Worm (Caenorhabditis elegans) whole organism, young adult: ENCODE results near the gene ttr-16.

Experiments used
- B0019.2 ChIP-seq: fragments of 200-800 bp; sonication (Bioruptor generic); conservative IDR thresholded peaks from 2 replicates; pipeline ENCODE4 v1.3.6; 2022; ENCODE audit warnings: missing genetic modification reagents, missing genetic modification characterization, missing compliant biosample characterization
- B0035.1 ChIP-seq: sonication (generic microtip); optimal IDR thresholded peaks from 2 replicates; lab custom pipeline; 2016; ENCODE audit warnings: missing genetic modification characterization, mild to moderate bottlenecking, missing compliant biosample characterization, missing genotype, missing genetic modification reagents
- C06A6.2 ChIP-seq: fragments of 200-800 bp; sonication (Bioruptor generic); conservative IDR thresholded peaks from 2 replicates; pipeline ENCODE4 v1.3.6; 2022; ENCODE audit warnings: missing genetic modification characterization, missing compliant biosample characterization
- F22D6.2 ChIP-seq: sonication (generic microtip); optimal IDR thresholded peaks from 2 replicates; lab custom pipeline; 2016; ENCODE audit warnings: mild to moderate bottlenecking, missing genetic modification characterization, missing compliant biosample characterization
- F23B12.7 ChIP-seq: sonication (generic microtip); optimal IDR thresholded peaks from 2 replicates; lab custom pipeline; 2017; ENCODE audit warnings: missing genetic modification characterization, mild to moderate bottlenecking, missing compliant biosample characterization, antibody characterized with exemption, moderate library complexity; ENCODE audit not compliant: insufficient read depth
- F49E8.2 ChIP-seq: sonication (generic microtip); optimal IDR thresholded peaks from 3 replicates; lab custom pipeline; 2017; ENCODE audit warnings: missing genetic modification characterization, mild to moderate bottlenecking, missing compliant biosample characterization, antibody characterized with exemption, moderate library complexity; ENCODE audit not compliant: insufficient read depth
- F55B11.4 ChIP-seq: sonication (generic microtip); optimal IDR thresholded peaks from 2 replicates; lab custom pipeline; 2016; ENCODE audit warnings: missing compliant biosample characterization, missing genetic modification characterization, borderline replicate concordance; ENCODE audit not compliant: insufficient read depth
- F57A8.1 ChIP-seq: fragments of 200-800 bp; sonication (Bioruptor generic); optimal IDR thresholded peaks from 2 replicates; lab custom pipeline; 2018; ENCODE audit warnings: mild to moderate bottlenecking, missing genetic modification characterization, moderate library complexity, missing compliant biosample characterization
- F57C9.4 ChIP-seq: sonication (generic microtip); optimal IDR thresholded peaks from 2 replicates; lab custom pipeline; 2017; ENCODE audit warnings: mild to moderate bottlenecking, missing genetic modification characterization, missing compliant biosample characterization
- T26A5.8 ChIP-seq: sonication (generic microtip); optimal IDR thresholded peaks from 2 replicates; lab custom pipeline; 2016; ENCODE audit warnings: missing genetic modification characterization, missing compliant biosample characterization
- Y53G8AR.9 ChIP-seq: fragments of 200-800 bp; sonication (Bioruptor generic); conservative IDR thresholded peaks from 2 replicates; pipeline ENCODE4 v1.3.6; 2022; ENCODE audit warnings: missing genetic modification reagents, missing genetic modification characterization, missing compliant biosample characterization
- Y67H2A.10 ChIP-seq: fragments of 200-800 bp; sonication (Bioruptor generic); conservative IDR thresholded peaks from 2 replicates; pipeline ENCODE4 v1.3.6; 2022; ENCODE audit warnings: missing genetic modification reagents, missing genetic modification characterization, missing compliant biosample characterization
- akir-1 ChIP-seq: fragments of 200-800 bp; sonication (Bioruptor generic); optimal IDR thresholded peaks from 2 replicates; lab custom pipeline; 2018; ENCODE audit warnings: mild to moderate bottlenecking, missing genetic modification characterization, moderate library complexity, missing compliant biosample characterization
- atf-7 ChIP-seq: sonication (generic microtip); optimal IDR thresholded peaks from 2 replicates; lab custom pipeline; 2017; ENCODE audit warnings: mild to moderate bottlenecking, missing genetic modification characterization, missing compliant biosample characterization
- athp-1 ChIP-seq: sonication (generic microtip); optimal IDR thresholded peaks from 2 replicates; lab custom pipeline; 2017; ENCODE audit warnings: mild to moderate bottlenecking, missing genetic modification characterization, missing compliant biosample characterization
- attf-3 ChIP-seq: fragments of 200-800 bp; sonication (Bioruptor generic); conservative IDR thresholded peaks from 2 replicates; pipeline ENCODE4 v1.3.6; 2022; ENCODE audit warnings: missing genetic modification reagents, missing genetic modification characterization, missing compliant biosample characterization
- ceh-27 ChIP-seq: fragments of 200-800 bp; sonication (Bioruptor generic); optimal IDR thresholded peaks from 2 replicates; lab custom pipeline; 2018; ENCODE audit warnings: mild to moderate bottlenecking, missing genetic modification characterization, moderate library complexity, missing compliant biosample characterization
- ceh-40 ChIP-seq: fragments of 200-800 bp; sonication (Bioruptor generic); IDR thresholded peaks from 2 replicates; pipeline ENCODE4 v1.3.6; 2022; ENCODE audit warnings: missing genetic modification characterization, missing compliant biosample characterization
- ceh-91 ChIP-seq: fragments of 200-800 bp; sonication (Bioruptor generic); IDR thresholded peaks from 2 replicates; pipeline ENCODE4 v1.3.6; 2022; ENCODE audit warnings: missing genetic modification reagents, missing genetic modification characterization, missing compliant biosample characterization
- die-1 ChIP-seq: sonication (generic microtip); optimal IDR thresholded peaks from 2 replicates; lab custom pipeline; 2016; ENCODE audit warnings: missing genotype, mild to moderate bottlenecking, missing genetic modification characterization, missing compliant biosample characterization
- dox-1 ChIP-seq: fragments of 200-800 bp; sonication (Bioruptor generic); IDR thresholded peaks from 2 replicates; pipeline ENCODE4 v1.3.6; 2022; ENCODE audit warnings: missing genetic modification reagents, missing genetic modification characterization, missing compliant biosample characterization
- dpff-1 ChIP-seq: sonication (generic microtip); optimal IDR thresholded peaks from 2 replicates; lab custom pipeline; 2017; ENCODE audit warnings: mild to moderate bottlenecking, missing genetic modification characterization, missing compliant biosample characterization
- efl-1 ChIP-seq: fragments of 150-350 bp; optimal IDR thresholded peaks from 2 replicates; lab custom pipeline; 2014; ENCODE audit warnings: missing biosample characterization, missing genetic modification reagents, missing genetic modification characterization
- hlh-12 ChIP-seq: sonication (generic microtip); optimal IDR thresholded peaks from 2 replicates; lab custom pipeline; 2016; ENCODE audit warnings: missing genetic modification characterization, missing compliant biosample characterization
- hmg-1.2 ChIP-seq: fragments of 200-800 bp; sonication (Bioruptor generic); IDR thresholded peaks from 2 replicates; pipeline ENCODE4 v1.3.6; 2022; ENCODE audit warnings: missing genetic modification reagents, missing genetic modification characterization, missing compliant biosample characterization
- hrde-1 ChIP-seq: sonication (generic microtip); optimal IDR thresholded peaks from 2 replicates; lab custom pipeline; 2016; ENCODE audit warnings: missing genetic modification characterization, mild to moderate bottlenecking, missing compliant biosample characterization, moderate library complexity, missing genotype, missing genetic modification reagents, borderline replicate concordance
- let-526 ChIP-seq: fragments of 200-800 bp; sonication (Bioruptor generic); IDR thresholded peaks from 2 replicates; pipeline ENCODE4 v1.3.6; 2022; ENCODE audit warnings: missing genetic modification reagents, missing genetic modification characterization, missing compliant biosample characterization
- lin-26 ChIP-seq: fragments of 200-800 bp; sonication (Bioruptor generic); IDR thresholded peaks from 2 replicates; pipeline ENCODE4 v1.3.6; 2022; ENCODE audit warnings: missing genetic modification reagents, missing genetic modification characterization, missing compliant biosample characterization
- lin-35 ChIP-seq, 3 experiments: fragments of 150-350 bp in 2 of 3; sonication (generic microtip) in 1 of 3; optimal IDR thresholded peaks; 2 replicates each; lab custom pipeline; 2014 to 2018; ENCODE audit warnings: missing biosample characterization in 3 of 3, missing genetic modification characterization in 3 of 3, missing genetic modification reagents in 3 of 3
- lin-40 ChIP-seq: sonication (generic microtip); optimal IDR thresholded peaks from 2 replicates; lab custom pipeline; 2016; ENCODE audit warnings: missing genetic modification characterization, mild to moderate bottlenecking, missing compliant biosample characterization, missing genotype, missing genetic modification reagents
- lin-54 ChIP-seq: fragments of 200-800 bp; sonication (Bioruptor generic); optimal IDR thresholded peaks from 2 replicates; lab custom pipeline; 2018; ENCODE audit warnings: mild to moderate bottlenecking, missing genetic modification characterization, missing compliant biosample characterization
- madf-10 ChIP-seq: sonication (generic microtip); optimal IDR thresholded peaks from 2 replicates; lab custom pipeline; 2016; ENCODE audit warnings: mild to moderate bottlenecking, missing genetic modification characterization, missing compliant biosample characterization
- madf-3 ChIP-seq: fragments of 200-800 bp; sonication (Bioruptor generic); IDR thresholded peaks from 2 replicates; pipeline ENCODE4 v1.3.6; 2022; ENCODE audit warnings: missing genetic modification reagents, missing genetic modification characterization, missing compliant biosample characterization
- madf-6 ChIP-seq: fragments of 200-800 bp; sonication (Bioruptor generic); IDR thresholded peaks from 2 replicates; pipeline ENCODE4 v1.3.6; 2022; ENCODE audit warnings: missing genetic modification reagents, missing genetic modification characterization, missing compliant biosample characterization
- nhr-90 ChIP-seq: sonication (generic microtip); optimal IDR thresholded peaks from 2 replicates; lab custom pipeline; 2016; ENCODE audit warnings: missing genotype, mild to moderate bottlenecking, missing genetic modification characterization, missing compliant biosample characterization
- pbrm-1 ChIP-seq: fragments of 200-800 bp; sonication (Bioruptor generic); IDR thresholded peaks from 2 replicates; pipeline ENCODE4 v1.3.6; 2022; ENCODE audit warnings: missing genetic modification reagents, missing genetic modification characterization, missing compliant biosample characterization
- rec-8 ChIP-seq, 2 experiments: sonication (generic microtip); optimal IDR thresholded peaks; 2 replicates each; lab custom pipeline; 2016; ENCODE audit warnings: mild to moderate bottlenecking in 2 of 2, missing genetic modification characterization in 2 of 2, missing genetic modification reagents in 2 of 2, missing genotype in 2 of 2, missing biosample characterization in 1 of 2, missing compliant biosample characterization in 1 of 2, moderate library complexity in 1 of 2
- sea-2 ChIP-seq: fragments of 200-800 bp; sonication (Bioruptor generic); IDR thresholded peaks from 2 replicates; pipeline ENCODE4 v1.3.6; 2022; ENCODE audit warnings: missing genetic modification characterization, missing compliant biosample characterization
- somi-1 ChIP-seq: fragments of 200-800 bp; sonication (Bioruptor generic); optimal IDR thresholded peaks from 2 replicates; lab custom pipeline; 2018; ENCODE audit warnings: mild to moderate bottlenecking, missing genetic modification characterization, missing compliant biosample characterization
- sptf-2 ChIP-seq: fragments of 200-800 bp; sonication (Bioruptor generic); optimal IDR thresholded peaks from 2 replicates; lab custom pipeline; 2018; ENCODE audit warnings: mild to moderate bottlenecking, missing genetic modification characterization, missing compliant biosample characterization
- tbp1 ChIP-seq: fragments of 200-800 bp; sonication (Bioruptor generic); optimal IDR thresholded peaks from 2 replicates; lab custom pipeline; 2018; ENCODE audit warnings: mild to moderate bottlenecking, missing genetic modification characterization, missing compliant biosample characterization
- unc-130 ChIP-seq: sonication (generic microtip); optimal IDR thresholded peaks from 2 replicates; lab custom pipeline; 2016; ENCODE audit warnings: missing genetic modification reagents, missing genetic modification characterization, missing compliant biosample characterization
- xnd-1 ChIP-seq: sonication (generic microtip); optimal IDR thresholded peaks from 2 replicates; lab custom pipeline; 2016; ENCODE audit warnings: missing genotype, missing genetic modification reagents, missing genetic modification characterization, missing compliant biosample characterization
- zim-3 ChIP-seq: sonication (generic microtip); optimal IDR thresholded peaks from 2 replicates; lab custom pipeline; 2017; ENCODE audit warnings: mild to moderate bottlenecking, missing genetic modification characterization, moderate library complexity, missing compliant biosample characterization
- ztf-26 ChIP-seq: sonication (generic microtip); optimal IDR thresholded peaks from 2 replicates; lab custom pipeline; 2017; ENCODE audit warnings: missing genetic modification characterization, missing compliant biosample characterization

The ttr-16 gene

DNA sequence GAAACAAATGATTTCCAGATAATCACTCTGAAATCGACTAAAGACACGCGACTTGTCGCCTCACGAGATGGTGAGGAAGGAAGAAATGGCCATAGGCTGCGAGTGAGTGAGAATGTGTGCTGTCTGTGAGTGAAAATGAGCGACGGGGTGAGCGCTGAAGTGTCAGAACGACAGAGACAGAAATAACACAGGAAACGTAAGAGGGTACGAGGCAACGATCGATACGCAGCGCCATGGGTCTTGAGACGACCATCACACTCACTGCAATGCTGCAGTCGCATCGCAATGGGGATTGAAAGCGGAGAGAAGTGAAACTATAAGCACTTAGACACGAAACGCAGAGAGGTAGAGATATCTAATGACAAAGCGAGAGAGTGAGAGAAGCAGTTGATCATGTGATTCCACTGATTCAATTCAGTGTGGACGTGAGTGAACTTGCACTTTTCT, 18.9 kb upstream of the ttr-16 start (continued):
- TF ChIP-seq akir-1 (GFP tag; lab: Kevin White, UChicago) (peak; percentile 51), let-526 (0 out of 2 replicates have a peak, but pooled peaks have one; percentile 60), tbp1 (GFP tag; lab: Kevin White, UChicago) (peak; percentile 65), lin-35 (GFP tag; optimal IDR thresholded peaks at IDR 0.05; lab: Kevin White, UChicago) (peak in 1 of 3 experiments; percentile 87), F57C9.4 (tag; lab: Kevin White, UChicago) (no peak), xnd-1 (no peak), sea-2 (GFP tag; lab: Robert Waterston, UW) (no peak), sptf-2 (GFP tag; lab: Kevin White, UChicago) (no peak), attf-3 (GFP tag; lab: Robert Waterston, UW) (no peak), dpff-1 (tag; lab: Kevin White, UChicago) (no peak), madf-10 (tag; lab: Kevin White, UChicago) (peak; percentile 84), ztf-26 (peak; percentile 81), B0019.2 (GFP tag; lab: Robert Waterston, UW) (no peak), unc-130 (GFP tag; lab: Kevin White, UChicago) (no peak), lin-26 (peak; percentile 69; the same call in 1 of the 2 replicates), zim-3 (tag; lab: Kevin White, UChicago) (peak; percentile 44), lin-40 (tag; lab: Kevin White, UChicago) (peak; percentile 93), nhr-90 (tag; lab: Kevin White, UChicago) (peak; percentile 74), T26A5.8 (tag; lab: Kevin White, UChicago) (no peak), F57A8.1 (GFP tag; lab: Kevin White, UChicago) (no peak), madf-6 (peak; percentile 12; the same call in 1 of the 2 replicates), efl-1 (GFP tag; lab: Kevin White, UChicago) (no peak), lin-54 (GFP tag; lab: Kevin White, UChicago) (peak; percentile 57), somi-1 (GFP tag; lab: Kevin White, UChicago) (peak; percentile 74), F49E8.2 (tag; lab: Kevin White, UChicago) (no peak), B0035.1 (tag; lab: Kevin White, UChicago) (peak; percentile 46), F55B11.4 (tag; lab: Kevin White, UChicago) (no peak), ceh-40 (no peak), hlh-12 (no peak), ceh-91 (GFP tag; lab: Robert Waterston, UW) (no peak), Y67H2A.10 (GFP tag; lab: Robert Waterston, UW) (peak; percentile 54; the same call in 1 of the 2 replicates), rec-8 (tag; optimal IDR thresholded peaks at IDR 0.05; lab: Kevin White, UChicago) (peak in 1 of 2 experiments; percentile 7), F22D6.2 (peak; percentile 64), hrde-1 (tag; lab: Kevin White, UChicago) (no peak), athp-1 (tag; lab: Kevin White, UChicago) (peak; percentile 85), C06A6.2 (GFP tag; lab: Robert Waterston, UW) (peak; percentile 89), atf-7 (tag; lab: Kevin White, UChicago) (peak; percentile 87), dox-1 (GFP tag; lab: Robert Waterston, UW) (peak; percentile 83), die-1 (peak; percentile 70), F23B12.7 (tag; lab: Kevin White, UChicago) (peak; percentile 27), ceh-27 (GFP tag; lab: Kevin White, UChicago) (peak; percentile 90), hmg-1.2 (peak; percentile 94), madf-3 (GFP tag; lab: Robert Waterston, UW) (0 out of 2 replicates have a peak, but pooled peaks have one; percentile 69), pbrm-1 (GFP tag; lab: Robert Waterston, UW) (peak; percentile 82; the same call in 1 of the 2 replicates), Y53G8AR.9 (no peak)
- TF ChIP-seq, all 124 proteins: peak for 69
